Worm (Caenorhabditis elegans) whole organism, L3 larva: ENCODE measurements around the gene srr-9.

Source experiments
- ZK546.5 ChIP-seq: sonication (generic microtip); optimal IDR thresholded peaks from 2 replicates; lab custom pipeline; 2017; ENCODE audit warnings: missing biosample characterization, missing genetic modification characterization
- aly-2 ChIP-seq: fragments of 150-350 bp; optimal IDR thresholded peaks from 2 replicates; lab custom pipeline; 2014; ENCODE audit warnings: missing biosample characterization, missing genetic modification characterization
- ceh-28 ChIP-seq: fragments of 150-350 bp; optimal IDR thresholded peaks from 2 replicates; lab custom pipeline; 2014; ENCODE audit warnings: missing biosample characterization, missing genetic modification reagents, missing genetic modification characterization
- ceh-82 ChIP-seq: fragments of 150-350 bp; optimal IDR thresholded peaks from 2 replicates; lab custom pipeline; 2014; ENCODE audit warnings: missing biosample characterization, missing genetic modification characterization
- ceh-9 ChIP-seq: sonication (generic microtip); optimal IDR thresholded peaks from 2 replicates; lab custom pipeline; 2018; ENCODE audit warnings: missing biosample characterization, missing genetic modification characterization
- egl-27 ChIP-seq: sonication (generic microtip); optimal IDR thresholded peaks from 4 replicates; lab custom pipeline; 2017; ENCODE audit warnings: missing biosample characterization, missing genetic modification reagents, missing genetic modification characterization
- egl-5 ChIP-seq: fragments of 150-350 bp; optimal IDR thresholded peaks from 2 replicates; lab custom pipeline; 2017; ENCODE audit warnings: missing biosample characterization, missing genetic modification reagents, missing genetic modification characterization, inconsistent platforms
- elt-1 ChIP-seq: fragments of 150-350 bp; optimal IDR thresholded peaks from 2 replicates; lab custom pipeline; 2014; ENCODE audit warnings: missing biosample characterization, missing genetic modification characterization
- elt-2 ChIP-seq: sonication (generic microtip); optimal IDR thresholded peaks from 2 replicates; lab custom pipeline; 2016; ENCODE audit warnings: missing genetic modification reagents, mild to moderate bottlenecking, missing genetic modification characterization, missing compliant biosample characterization
- elt-3 ChIP-seq, 3 experiments: fragments of 150-350 bp in 1 of 3; sonication (generic microtip) in 2 of 3; optimal IDR thresholded peaks; 2 replicates in 2 of 3; 4 replicates in 1 of 3; lab custom pipeline; 2014 to 2017; ENCODE audit warnings: missing biosample characterization in 3 of 3, missing genetic modification characterization in 3 of 3
- eor-1 ChIP-seq, 2 experiments: fragments of 150-350 bp; optimal IDR thresholded peaks; 2 replicates each; lab custom pipeline; 2014 to 2018; ENCODE audit warnings: missing biosample characterization in 2 of 2, missing genetic modification characterization in 2 of 2
- fkh-10 ChIP-seq: sonication (generic microtip); optimal IDR thresholded peaks from 2 replicates; lab custom pipeline; 2017; ENCODE audit warnings: missing biosample characterization, missing genetic modification reagents, missing genetic modification characterization
- fos-1 ChIP-seq: fragments of 150-350 bp; optimal IDR thresholded peaks from 2 replicates; lab custom pipeline; 2014; ENCODE audit warnings: missing biosample characterization, missing genetic modification characterization
- lin-15B ChIP-seq: fragments of 150-350 bp; optimal IDR thresholded peaks from 2 replicates; lab custom pipeline; 2014; ENCODE audit warnings: missing biosample characterization, missing genetic modification characterization
- lin-39 ChIP-seq: fragments of 150-350 bp; optimal IDR thresholded peaks from 2 replicates; lab custom pipeline; 2018; ENCODE audit warnings: missing biosample characterization, missing genetic modification reagents, missing genetic modification characterization
- lsy-12 ChIP-seq: sonication (generic microtip); optimal IDR thresholded peaks from 2 replicates; lab custom pipeline; 2016; ENCODE audit warnings: mild to moderate bottlenecking, missing genetic modification characterization, missing compliant biosample characterization
- mml-1 ChIP-seq: fragments of 150-350 bp; sonication (generic microtip); optimal IDR thresholded peaks from 3 replicates; lab custom pipeline; 2014; ENCODE audit warnings: missing biosample characterization, missing genetic modification characterization
- nhr-11 ChIP-seq: fragments of 150-350 bp; optimal IDR thresholded peaks from 2 replicates; lab custom pipeline; 2014; ENCODE audit warnings: missing biosample characterization, missing genetic modification characterization
- nhr-23 ChIP-seq: fragments of 150-350 bp; optimal IDR thresholded peaks from 2 replicates; lab custom pipeline; 2014; ENCODE audit warnings: missing biosample characterization, missing genetic modification reagents, missing genetic modification characterization
- nhr-25 ChIP-seq: sonication (generic microtip); optimal IDR thresholded peaks from 2 replicates; lab custom pipeline; 2017; ENCODE audit warnings: missing biosample characterization, missing genetic modification characterization
- nhr-28 ChIP-seq: fragments of 150-350 bp; optimal IDR thresholded peaks from 2 replicates; lab custom pipeline; 2014; ENCODE audit warnings: missing biosample characterization, missing genetic modification characterization
- nhr-67 ChIP-seq: fragments of 150-350 bp; optimal IDR thresholded peaks from 2 replicates; lab custom pipeline; 2014; ENCODE audit warnings: missing biosample characterization, missing genetic modification characterization
- nhr-77 ChIP-seq: fragments of 150-350 bp; optimal IDR thresholded peaks from 2 replicates; lab custom pipeline; 2014; ENCODE audit warnings: missing biosample characterization, missing genetic modification characterization
- pha-4 ChIP-seq: fragments of 150-350 bp; optimal IDR thresholded peaks from 2 replicates; lab custom pipeline; 2014; ENCODE audit warnings: missing biosample characterization, missing genetic modification reagents, missing genetic modification characterization
- pqm-1 ChIP-seq: fragments of 150-350 bp; optimal IDR thresholded peaks from 2 replicates; lab custom pipeline; 2017; ENCODE audit warnings: missing biosample characterization, missing genetic modification characterization, inconsistent platforms
- skn-1 ChIP-seq: fragments of 150-350 bp; optimal IDR thresholded peaks from 2 replicates; lab custom pipeline; 2014; ENCODE audit warnings: missing biosample characterization, missing genetic modification characterization
- snpc-4 ChIP-seq: fragments of 150-350 bp; optimal IDR thresholded peaks from 2 replicates; lab custom pipeline; 2014; ENCODE audit warnings: missing biosample characterization, missing genetic modification characterization
- tbx-2 ChIP-seq: sonication (generic microtip); optimal IDR thresholded peaks from 2 replicates; lab custom pipeline; 2016; ENCODE audit warnings: mild to moderate bottlenecking, missing genetic modification characterization, missing compliant biosample characterization
- unc-39 ChIP-seq: sonication (generic microtip); optimal IDR thresholded peaks from 4 replicates; lab custom pipeline; 2017; ENCODE audit warnings: missing biosample characterization, missing genetic modification characterization
- unc-62 ChIP-seq: fragments of 150-350 bp; sonication (generic microtip); optimal IDR thresholded peaks from 4 replicates; lab custom pipeline; 2014; ENCODE audit warnings: missing biosample characterization, missing genetic modification reagents, missing genetic modification characterization

srr-9 gene

ce11 chrV:7777098-7777497 is 39.3 kb downstream of the srr-9 start, which contains the start of gene C26F1.3:
TSS of gene C26F1.3 (plus strand) at chrV:7777300.
- no peak for TF ChIP-seq ceh-9 (tag; lab: Kevin White, UChicago)
- TF ChIP-seq ceh-28 (tag; lab: Kevin White, UChicago), result no peak
- no peak for TF ChIP-seq nhr-23 (tag; lab: Kevin White, UChicago)
- TF ChIP-seq lin-15B (tag; lab: Kevin White, UChicago), result no peak
- no peak for TF ChIP-seq egl-5 (tag; lab: Kevin White, UChicago)
- no peak for TF ChIP-seq fos-1 (tag; lab: Kevin White, UChicago)
- no peak for TF ChIP-seq pqm-1 (tag; lab: Kevin White, UChicago)
- no peak for TF ChIP-seq nhr-77
- TF ChIP-seq snpc-4 (tag; lab: Kevin White, UChicago), result no peak
- TF ChIP-seq lsy-12, result no peak
- no peak for TF ChIP-seq unc-39 (tag; lab: Kevin White, UChicago)
- TF ChIP-seq, all 47 proteins: peak for 0

- no peak for TF ChIP-seq lin-39 (tag; lab: Kevin White, UChicago)
- TF ChIP-seq unc-39 (tag; lab: Kevin White, UChicago), result no peak
- no peak for TF ChIP-seq mml-1 (tag; lab: Kevin White, UChicago)
These were observed 41.2 kb downstream of the srr-9 start for ce11 chrV:7778999-7779398.

- TF ChIP-seq fkh-10 (no peak), unc-62 (GFP tag; lab: Kevin White, UChicago) (no peak), aly-2 (tag; lab: Kevin White, UChicago) (no peak), nhr-25 (no peak), elt-3 (tag; optimal IDR thresholded peaks at IDR 0.05; lab: Kevin White, UChicago) (no peak), pha-4 (tag; lab: Kevin White, UChicago) (no peak), nhr-28 (tag; lab: Kevin White, UChicago) (no peak), nhr-11 (tag; lab: Kevin White, UChicago) (no peak), nhr-67 (no peak)
These were observed 43.7 kb downstream of the srr-9 start, which contains the start of gene cyp-32A1 for ce11 chrV:7781511-7781910. TSS of gene cyp-32A1 (plus strand) at chrV:7781811.

- no peak for TF ChIP-seq elt-3 (tag; optimal IDR thresholded peaks at IDR 0.05; lab: Kevin White, UChicago)
- no peak for TF ChIP-seq egl-5 (tag; lab: Kevin White, UChicago)
- TF ChIP-seq tbx-2 (tag; lab: Kevin White, UChicago), result no peak
- TF ChIP-seq lsy-12, result no peak
- TF ChIP-seq elt-1 (tag; lab: Kevin White, UChicago), result no peak
- TF ChIP-seq ceh-28 (tag; lab: Kevin White, UChicago), result no peak
- TF ChIP-seq egl-27 (tag; lab: Kevin White, UChicago), result no peak
- no peak for TF ChIP-seq unc-39 (tag; lab: Kevin White, UChicago)
- no peak for TF ChIP-seq ceh-82 (tag; lab: Kevin White, UChicago)
- TF ChIP-seq lin-39 (tag; lab: Kevin White, UChicago), result no peak
- TF ChIP-seq, all 47 proteins: peak for 0
These were observed 47.3 kb downstream of the srr-9 start, which contains the start of gene C26F1.1 for ce11 chrV:7785117-7785516. TSS of gene C26F1.1 (plus strand) at chrV:7785417.

- TF ChIP-seq ZK546.5 (tag; lab: Kevin White, UChicago) (no peak), eor-1 (tag; optimal IDR thresholded peaks at IDR 0.05; lab: Kevin White, UChicago) (no peak), nhr-23 (tag; lab: Kevin White, UChicago) (no peak), unc-62 (GFP tag; lab: Kevin White, UChicago) (no peak), skn-1 (tag; lab: Kevin White, UChicago) (no peak), pha-4 (tag; lab: Kevin White, UChicago) (no peak), snpc-4 (tag; lab: Kevin White, UChicago) (no peak)
These were observed 48.1 kb downstream of the srr-9 start for ce11 chrV:7785885-7786284.

- TF ChIP-seq pqm-1 (tag; lab: Kevin White, UChicago) (peak; percentile 77), elt-2 (peak; percentile 94), snpc-4 (tag; lab: Kevin White, UChicago) (no peak)
These were observed 48.8 kb downstream of the srr-9 start for ce11 chrV:7786639-7787038.
